Worm (Caenorhabditis elegans) whole organism, mixed stage, embryonic: ENCODE results near the gene ccdc-149.

Source experiments
- blmp-1 ChIP-seq: fragments of 150-350 bp; optimal IDR thresholded peaks from 2 replicates; lab custom pipeline; 2014; ENCODE audit warnings: missing biosample characterization, missing genetic modification characterization
- ceh-39 ChIP-seq: fragments of 150-350 bp; optimal IDR thresholded peaks from 2 replicates; lab custom pipeline; 2014; ENCODE audit warnings: missing biosample characterization, missing genetic modification characterization
- ceh-43 ChIP-seq: fragments of 200-800 bp; sonication (Bioruptor generic); optimal IDR thresholded peaks from 2 replicates; lab custom pipeline; 2018; ENCODE audit warnings: mild to moderate bottlenecking, missing genetic modification characterization, moderate library complexity, missing compliant biosample characterization
- ces-1 ChIP-seq: fragments of 150-350 bp; optimal IDR thresholded peaks from 2 replicates; lab custom pipeline; 2014; ENCODE audit warnings: missing biosample characterization, missing genetic modification reagents, missing genetic modification characterization
- drap-1 ChIP-seq: fragments of 200-800 bp; sonication (Bioruptor generic); optimal IDR thresholded peaks from 3 replicates; lab custom pipeline; 2018; ENCODE audit warnings: mild to moderate bottlenecking, missing genetic modification characterization, missing compliant biosample characterization
- elt-1 ChIP-seq: sonication (generic microtip); optimal IDR thresholded peaks from 2 replicates; lab custom pipeline; 2017; ENCODE audit warnings: missing genetic modification characterization, mild to moderate bottlenecking, missing compliant biosample characterization, antibody characterized with exemption, moderate library complexity, borderline replicate concordance; ENCODE audit not compliant: insufficient read depth
- elt-3 ChIP-seq: fragments of 150-350 bp; optimal IDR thresholded peaks from 2 replicates; lab custom pipeline; 2014; ENCODE audit warnings: missing biosample characterization, missing genetic modification characterization
- flh-1 ChIP-seq: fragments of 200-800 bp; sonication (Bioruptor generic); optimal IDR thresholded peaks from 2 replicates; lab custom pipeline; 2018; ENCODE audit warnings: mild to moderate bottlenecking, missing genetic modification characterization, moderate library complexity, missing compliant biosample characterization
- ham-2 ChIP-seq: fragments of 200-800 bp; sonication (Bioruptor generic); optimal IDR thresholded peaks from 2 replicates; lab custom pipeline; 2018; ENCODE audit warnings: mild to moderate bottlenecking, missing genetic modification characterization, missing compliant biosample characterization
- lin-13 ChIP-seq: fragments of 150-350 bp; optimal IDR thresholded peaks from 2 replicates; lab custom pipeline; 2014; ENCODE audit warnings: missing biosample characterization, missing genetic modification characterization
- lin-32 ChIP-seq: fragments of 200-800 bp; sonication (Bioruptor generic); optimal IDR thresholded peaks from 2 replicates; lab custom pipeline; 2018; ENCODE audit warnings: mild to moderate bottlenecking, missing genetic modification characterization, missing compliant biosample characterization
- lsy-2 ChIP-seq: fragments of 150-350 bp; optimal IDR thresholded peaks from 2 replicates; lab custom pipeline; 2014; ENCODE audit warnings: missing biosample characterization, missing genetic modification characterization
- mep-1 ChIP-seq: fragments of 150-350 bp; optimal IDR thresholded peaks from 2 replicates; lab custom pipeline; 2017; ENCODE audit warnings: missing biosample characterization, missing genetic modification reagents, missing genetic modification characterization, inconsistent platforms
- nhr-12 ChIP-seq: fragments of 150-350 bp; optimal IDR thresholded peaks from 2 replicates; lab custom pipeline; 2014; ENCODE audit warnings: missing biosample characterization, missing genetic modification characterization
- nhr-237 ChIP-seq: fragments of 150-350 bp; optimal IDR thresholded peaks from 2 replicates; lab custom pipeline; 2014; ENCODE audit warnings: missing biosample characterization, missing genetic modification characterization
- nhr-28 ChIP-seq: fragments of 150-350 bp; optimal IDR thresholded peaks from 2 replicates; lab custom pipeline; 2014; ENCODE audit warnings: missing biosample characterization, missing genetic modification characterization
- nhr-76 ChIP-seq: sonication (generic microtip); optimal IDR thresholded peaks from 2 replicates; lab custom pipeline; 2017; ENCODE audit warnings: missing biosample characterization, missing genetic modification characterization
- pha-4 ChIP-seq: fragments of 150-350 bp; optimal IDR thresholded peaks from 2 replicates; lab custom pipeline; 2018; ENCODE audit warnings: missing biosample characterization, missing genetic modification reagents, missing genetic modification characterization
- snpc-4 ChIP-seq: fragments of 150-350 bp; optimal IDR thresholded peaks from 2 replicates; lab custom pipeline; 2014; ENCODE audit warnings: missing biosample characterization, missing genetic modification characterization
- sptf-1 ChIP-seq: sonication (generic microtip); optimal IDR thresholded peaks from 2 replicates; lab custom pipeline; 2017; ENCODE audit warnings: mild to moderate bottlenecking, missing genetic modification characterization, moderate library complexity, missing compliant biosample characterization
- tbx-8 ChIP-seq: fragments of 200-800 bp; sonication (Bioruptor generic); optimal IDR thresholded peaks from 2 replicates; lab custom pipeline; 2018; ENCODE audit warnings: mild to moderate bottlenecking, missing genetic modification characterization, moderate library complexity, missing compliant biosample characterization
- unc-120 ChIP-seq: sonication (generic microtip); optimal IDR thresholded peaks from 2 replicates; lab custom pipeline; 2017; ENCODE audit warnings: missing genetic modification characterization, missing compliant biosample characterization; ENCODE audit not compliant: poor library complexity, severe bottlenecking
- zip-8 ChIP-seq: fragments of 150-350 bp; optimal IDR thresholded peaks from 2 replicates; lab custom pipeline; 2014; ENCODE audit warnings: missing biosample characterization, missing genetic modification characterization

ccdc-149 gene

DNA sequence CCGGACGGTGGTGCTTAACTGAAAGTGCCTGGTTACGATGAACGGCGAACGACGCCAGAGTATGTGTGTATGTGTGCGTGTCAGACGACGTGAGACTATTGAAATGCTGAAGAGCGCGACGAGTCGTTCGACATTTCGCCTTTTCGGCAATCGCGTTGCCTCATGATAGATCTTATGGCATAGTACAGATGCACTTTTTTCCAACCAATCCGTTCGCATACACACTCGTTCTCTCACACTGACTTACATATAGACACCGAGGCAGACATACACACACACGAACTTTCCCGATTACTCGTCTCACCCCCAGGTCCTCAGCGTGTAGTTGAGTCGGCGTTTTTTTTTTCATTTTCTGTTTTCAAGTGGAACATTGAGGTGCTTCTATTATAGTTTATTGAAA lies 32.5 kb downstream of the ccdc-149 start:
- TF ChIP-seq lin-13 (no peak), nhr-28 (tag; lab: Kevin White, UChicago) (no peak), lin-32 (GFP tag; lab: Kevin White, UChicago) (no peak), sptf-1 (tag; lab: Kevin White, UChicago) (no peak), nhr-237 (tag; lab: Kevin White, UChicago) (no peak), elt-1 (no peak), tbx-8 (no peak), ces-1 (GFP tag; lab: Kevin White, UChicago) (no peak), lsy-2 (tag; lab: Kevin White, UChicago) (no peak), zip-8 (tag; lab: Kevin White, UChicago) (no peak)

DNA sequence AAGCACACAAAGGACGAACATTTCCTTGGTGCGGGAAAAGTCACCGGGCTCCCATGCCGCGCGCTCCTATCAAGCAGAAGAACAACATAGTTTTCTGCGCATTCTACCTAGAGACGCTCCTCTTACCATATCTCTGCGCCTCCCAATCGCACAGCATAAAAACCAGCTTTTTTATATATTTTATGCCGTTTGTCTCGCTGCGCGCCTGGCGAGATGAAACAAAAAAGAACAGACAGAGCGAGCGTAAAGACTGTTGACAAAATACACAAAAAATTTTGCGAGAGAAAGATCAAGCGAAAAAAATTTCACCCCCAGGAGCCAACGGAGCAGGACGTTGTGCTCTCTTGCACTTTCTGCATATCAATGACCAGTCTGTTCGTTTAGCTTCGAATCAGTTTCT lies 33.5 kb downstream of the ccdc-149 start:
- TF ChIP-seq tbx-8 (no peak), sptf-1 (tag; lab: Kevin White, UChicago) (no peak), pha-4 (peak; percentile 21), mep-1 (tag; lab: Kevin White, UChicago) (no peak)

DNA sequence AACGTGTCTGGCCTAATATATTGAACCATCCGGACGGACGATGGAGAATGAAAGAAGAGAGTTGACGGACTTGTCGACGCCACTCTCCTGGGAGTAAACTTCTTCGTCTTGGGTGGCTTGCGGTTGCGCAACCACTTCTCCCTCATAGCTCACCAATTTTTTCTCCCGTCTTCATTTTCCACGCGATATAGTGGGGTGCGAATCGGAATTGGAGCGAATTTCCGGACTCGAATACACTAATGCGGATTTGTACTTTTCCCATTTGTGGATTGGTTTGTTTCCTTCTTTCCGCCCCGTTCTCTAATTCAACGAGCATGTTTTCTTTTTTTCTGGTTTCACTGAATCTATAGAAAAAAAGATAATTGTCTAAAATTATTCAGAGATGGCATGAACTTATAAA lies 35.5 kb downstream of the ccdc-149 start:
- TF ChIP-seq ces-1 (GFP tag; lab: Kevin White, UChicago) (no peak), zip-8 (tag; lab: Kevin White, UChicago) (no peak), mep-1 (tag; lab: Kevin White, UChicago) (no peak), nhr-12 (tag; lab: Kevin White, UChicago) (no peak), drap-1 (GFP tag; lab: Kevin White, UChicago) (no peak), ceh-43 (GFP tag; lab: Kevin White, UChicago) (no peak), nhr-76 (no peak), lsy-2 (tag; lab: Kevin White, UChicago) (no peak)
- TF ChIP-seq, all 35 proteins: peak for 0

DNA sequence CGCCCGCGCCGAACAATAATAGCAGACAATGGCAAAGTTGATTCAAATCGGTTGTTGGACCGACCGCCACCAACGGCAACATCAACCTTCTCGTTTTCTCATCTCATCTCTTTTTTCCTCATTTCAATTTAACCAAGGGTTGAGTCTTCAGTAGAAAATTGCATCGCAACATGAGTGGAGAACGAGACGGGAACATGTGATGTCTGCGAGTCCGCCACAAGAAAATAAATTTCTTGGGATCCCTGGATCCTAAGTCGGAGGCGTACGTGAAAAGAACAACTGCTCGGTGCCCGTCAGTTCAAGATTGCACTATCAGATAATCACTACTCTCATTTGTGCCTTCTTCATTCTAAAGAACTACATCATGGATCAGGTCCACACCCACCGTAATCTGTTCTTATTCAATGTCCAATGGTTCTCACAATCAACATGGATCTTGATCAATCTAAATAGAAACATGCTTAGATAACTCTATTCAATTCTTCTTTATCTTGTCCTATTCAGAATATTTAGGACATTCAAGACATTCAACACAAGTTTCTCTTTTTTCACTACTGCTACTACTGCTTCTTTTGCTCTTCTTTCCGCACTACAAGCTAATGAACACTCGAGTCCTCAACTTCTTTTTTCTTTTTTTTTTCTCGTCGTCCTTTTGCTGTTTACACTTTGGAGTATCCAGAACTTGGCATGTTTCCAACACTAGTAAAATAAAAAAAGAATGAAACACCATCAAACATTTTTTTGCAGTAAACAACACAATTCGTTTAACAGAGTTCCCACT lies 36.5 kb downstream of the ccdc-149 start:
- TF ChIP-seq blmp-1 (tag; lab: Kevin White, UChicago), result no peak
- TF ChIP-seq nhr-237 (tag; lab: Kevin White, UChicago), result no peak
- TF ChIP-seq lsy-2 (tag; lab: Kevin White, UChicago), result no peak
- TF ChIP-seq ces-1 (GFP tag; lab: Kevin White, UChicago), result no peak

DNA sequence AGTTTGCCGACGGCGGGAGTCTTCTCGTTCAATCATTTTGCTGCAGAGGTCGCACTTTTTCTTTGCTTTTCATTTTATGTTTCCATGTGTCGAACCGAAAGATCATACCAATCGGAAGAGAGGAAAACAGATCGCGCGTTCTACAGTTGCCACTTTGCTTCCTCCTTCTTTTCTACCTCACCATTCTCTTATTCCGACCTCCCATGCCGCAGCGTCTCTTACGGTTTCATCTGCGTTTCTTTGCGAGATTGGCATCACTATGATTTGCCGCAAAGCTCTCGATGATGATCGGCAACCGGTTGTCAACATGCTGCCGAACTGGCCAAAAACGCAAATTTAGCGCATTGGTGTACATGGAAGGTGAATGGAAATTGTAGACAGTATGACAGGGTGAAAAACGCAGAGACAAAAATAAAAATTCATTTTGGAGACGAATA lies 37.1 kb downstream of the ccdc-149 start:
- TF ChIP-seq nhr-237 (tag; lab: Kevin White, UChicago), result peak; percentile 67
- TF ChIP-seq zip-8 (tag; lab: Kevin White, UChicago), result no peak
- no peak for TF ChIP-seq snpc-4
- no peak for TF ChIP-seq tbx-8
- TF ChIP-seq ceh-39 (tag; lab: Kevin White, UChicago), result no peak
- no peak for TF ChIP-seq drap-1 (GFP tag; lab: Kevin White, UChicago)
- TF ChIP-seq pha-4, result peak; percentile 53
- TF ChIP-seq unc-120 (tag; lab: Kevin White, UChicago), result no peak
- TF ChIP-seq mep-1 (tag; lab: Kevin White, UChicago), result peak; percentile 14
- no peak for TF ChIP-seq sptf-1 (tag; lab: Kevin White, UChicago)
- TF ChIP-seq nhr-28 (tag; lab: Kevin White, UChicago), result no peak
- TF ChIP-seq ham-2 (GFP tag; lab: Kevin White, UChicago), result peak; percentile 40
- no peak for TF ChIP-seq elt-1

DNA sequence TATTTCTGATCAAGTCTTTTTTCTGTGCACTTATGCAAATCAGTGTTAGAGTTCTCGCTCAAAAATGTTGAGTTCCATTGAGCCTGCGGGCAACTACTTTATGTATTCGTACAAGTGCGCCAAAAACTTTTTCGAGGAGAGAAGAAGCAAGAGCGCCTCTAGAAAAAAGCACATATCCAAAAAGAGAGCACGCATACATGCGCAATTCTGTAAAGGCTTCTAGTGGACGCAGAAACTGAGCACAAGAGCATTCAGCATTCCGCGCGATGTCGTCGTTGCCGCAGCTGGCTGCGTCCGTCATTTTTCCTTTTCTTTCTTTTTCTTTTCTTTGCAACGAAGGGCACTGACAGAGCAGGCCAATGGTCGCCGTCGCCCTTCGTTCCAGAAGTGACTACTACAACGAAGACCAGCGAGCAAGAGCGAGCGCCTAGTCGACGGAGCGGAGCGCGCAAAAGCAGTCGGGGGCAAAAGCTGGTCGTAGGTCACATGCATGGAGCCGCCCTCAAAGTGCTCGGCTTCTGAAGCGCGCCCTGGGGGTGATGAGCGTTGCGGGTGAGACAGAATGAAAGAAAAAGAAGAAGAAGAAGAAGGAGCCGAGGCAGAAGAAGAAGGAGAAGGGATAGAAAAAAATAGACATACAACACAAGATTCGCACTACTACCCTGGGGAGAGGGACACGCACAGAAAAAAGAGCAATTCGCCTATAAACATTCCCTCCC lies 38.1 kb downstream of the ccdc-149 start:
- TF ChIP-seq ces-1 (GFP tag; lab: Kevin White, UChicago) (peak; percentile 11), lsy-2 (tag; lab: Kevin White, UChicago) (no peak), sptf-1 (tag; lab: Kevin White, UChicago) (peak; percentile 31)

DNA sequence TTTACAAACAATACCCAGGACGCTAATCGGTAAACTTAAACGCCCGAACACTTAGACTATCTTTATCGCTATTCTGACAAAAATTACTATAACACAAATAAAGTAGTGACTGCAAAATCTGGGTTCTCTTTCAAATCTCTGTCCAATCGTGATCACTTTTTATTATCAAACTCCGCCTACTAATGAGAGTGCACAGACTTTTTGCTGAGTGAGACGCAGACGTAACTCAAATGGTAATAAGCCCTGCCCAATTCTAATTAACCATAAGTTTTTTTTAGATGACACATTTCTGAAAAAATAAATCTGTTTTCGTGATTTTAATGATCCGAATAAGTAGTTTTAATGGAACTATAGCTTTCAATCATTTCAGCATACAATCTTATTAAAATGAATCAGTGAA lies 38.8 kb downstream of the ccdc-149 start:
- TF ChIP-seq flh-1 (GFP tag; lab: Kevin White, UChicago), result no peak
- TF ChIP-seq ces-1 (GFP tag; lab: Kevin White, UChicago), result peak; percentile 6
- no peak for TF ChIP-seq lin-32 (GFP tag; lab: Kevin White, UChicago)
- no peak for TF ChIP-seq elt-3 (tag; lab: Kevin White, UChicago)
